Worm (Caenorhabditis elegans) whole organism, L4/young adult: Measurements from ENCODE around the gene mltn-1.

ENCODE experiments used
- W03F9.2 ChIP-seq: fragments of 150-350 bp; optimal IDR thresholded peaks from 2 replicates; lab custom pipeline; 2014; ENCODE audit warnings: missing biosample characterization, missing genetic modification characterization
- dao-5 ChIP-seq: sonication (generic microtip); optimal IDR thresholded peaks from 2 replicates; lab custom pipeline; 2016; ENCODE audit warnings: missing genotype, missing genetic modification characterization, moderate library complexity, missing compliant biosample characterization

ce11 chrII:13096345-13096744, 48.7 kb downstream of the mltn-1 start:
- TF ChIP-seq dao-5 (tag; lab: Kevin White, UChicago): no peak
- no peak for TF ChIP-seq W03F9.2 (tag; lab: Kevin White, UChicago)
